Worm (Caenorhabditis elegans) whole organism, mixed stage, embryonic: ENCODE results near the gene K10G6.5.

Experiments
- ces-1 ChIP-seq: fragments of 150-350 bp; optimal IDR thresholded peaks from 2 replicates; lab custom pipeline; 2014; ENCODE audit warnings: missing biosample characterization, missing genetic modification reagents, missing genetic modification characterization
- lin-13 ChIP-seq: fragments of 150-350 bp; optimal IDR thresholded peaks from 2 replicates; lab custom pipeline; 2014; ENCODE audit warnings: missing biosample characterization, missing genetic modification characterization
- lsy-2 ChIP-seq: fragments of 150-350 bp; optimal IDR thresholded peaks from 2 replicates; lab custom pipeline; 2014; ENCODE audit warnings: missing biosample characterization, missing genetic modification characterization
- nhr-28 ChIP-seq: fragments of 150-350 bp; optimal IDR thresholded peaks from 2 replicates; lab custom pipeline; 2014; ENCODE audit warnings: missing biosample characterization, missing genetic modification characterization
- unc-62 ChIP-seq: fragments of 150-350 bp; optimal IDR thresholded peaks from 2 replicates; lab custom pipeline; 2014; ENCODE audit warnings: missing biosample characterization, missing genetic modification reagents, missing genetic modification characterization
- ztf-11 ChIP-seq: fragments of 150-350 bp; optimal IDR thresholded peaks from 2 replicates; lab custom pipeline; 2014; ENCODE audit warnings: missing biosample characterization, missing genetic modification characterization

ce11 chrII:3948507-3948906, 38.5 kb upstream of the K10G6.5 start:
- no peak for TF ChIP-seq lin-13
- TF ChIP-seq nhr-28, result no peak
- TF ChIP-seq ztf-11 (tag; lab: Kevin White, UChicago), result no peak
- TF ChIP-seq unc-62, result no peak
- peak; percentile 9 for TF ChIP-seq ces-1 (GFP tag; lab: Kevin White, UChicago)
- TF ChIP-seq lsy-2, result no peak
